Fruit fly (Drosophila melanogaster) Kc167 (cell line): ENCODE measurements around the gene CG10194.

ENCODE experiments used
- Myc ChIP-seq: fragments of >200 bp; optimal IDR thresholded peaks from 2 replicates; lab custom pipeline; 2017; ENCODE audit warnings: missing external identifiers
- Sin3A ChIP-seq: fragments of >200 bp; optimal IDR thresholded peaks from 2 replicates; lab custom pipeline; 2018; ENCODE audit warnings: missing external identifiers
- h ChIP-seq: fragments of >200 bp; optimal IDR thresholded peaks from 3 replicates; lab custom pipeline; 2018; ENCODE audit warnings: missing external identifiers
- insv ChIP-seq: fragments of >200 bp; optimal IDR thresholded peaks from 3 replicates; lab custom pipeline; 2018; ENCODE audit warnings: missing external identifiers
- psq ChIP-seq: fragments of >200 bp; optimal IDR thresholded peaks from 2 replicates; lab custom pipeline; 2017; ENCODE audit warnings: missing external identifiers
- ttk ChIP-seq: sonication (Bioruptor generic); optimal IDR thresholded peaks from 2 replicates; lab custom pipeline; 2017; ENCODE audit warnings: missing external identifiers

dm6 chr2L:19492934-19493686, 3.2 kb upstream of the CG10194 start, which contains the start of the genes swm and Ctu2:
- no peak for TF ChIP-seq Sin3A
- TF ChIP-seq ttk (lab: Kevin White, UChicago) = no peak
- no peak for TF ChIP-seq psq (lab: Kevin White, UChicago)
- TF ChIP-seq Myc (lab: Kevin White, UChicago) = no peak
- TF ChIP-seq h (lab: Kevin White, UChicago) = no peak
- no peak for TF ChIP-seq insv (lab: Kevin White, UChicago)
